Fruit fly (Drosophila melanogaster) whole organism, embryonic: ENCODE results near the gene VGlut.

Experiments used
- Aef1 ChIP-seq: fragments of 200-800 bp; sonication (Bioruptor generic); IDR thresholded peaks from 3 replicates; pipeline ENCODE4 v1.3.6; 2022; ENCODE audit warnings: missing biosample characterization, missing genetic modification characterization
- Asciz ChIP-seq: fragments of 200-800 bp; sonication (Bioruptor generic); optimal IDR thresholded peaks from 2 replicates; lab custom pipeline; 2017; ENCODE audit warnings: missing biosample characterization, mild to moderate bottlenecking, missing genetic modification characterization, missing genetic modification reagents

- TF ChIP-seq Aef1 (GFP tag; lab: Robert Waterston, UW) (no peak), Asciz (GFP tag; lab: Kevin White, UChicago) (no peak)
Observed at dm6 chr2L:2394872-2395271, 5.2 kb upstream of the VGlut start.
